Worm (Caenorhabditis elegans): ENCODE results near the gene srm-4.

- TF ChIP-seq blmp-1 (tag; optimal IDR thresholded peaks at IDR 0.05; ENCODE audit: insufficient read depth) (no peak), nhr-11 (tag; optimal IDR thresholded peaks at IDR 0.05) (no peak), lin-13 (GFP tag; optimal IDR thresholded peaks at IDR 0.05) (no peak), mdl-1 (tag; optimal IDR thresholded peaks at IDR 0.05) (no peak), unc-62 (GFP tag; optimal IDR thresholded peaks at IDR 0.05) (no peak), sma-9 (GFP tag; optimal IDR thresholded peaks at IDR 0.05) (no peak), sma-9 (tag; optimal IDR thresholded peaks at IDR 0.05) (no peak), nhr-77 (tag; optimal IDR thresholded peaks at IDR 0.05) (no peak), ztf-11 (tag; optimal IDR thresholded peaks at IDR 0.05) (no peak), lsy-2 (tag; optimal IDR thresholded peaks at IDR 0.05) (no peak), nhr-237 (tag; optimal IDR thresholded peaks at IDR 0.05) (no peak), ama-1 (optimal IDR thresholded peaks at IDR 0.05) (no peak)
Measured at ce11 chrV:14314236-14314635, 19.0 kb upstream of the srm-4 start, which contains the start of gene F47B8.1.

Measured in whole organism, L2 larva.